Fruit fly (Drosophila melanogaster): ENCODE measurements around the gene Mitofilin.

Gene Mitofilin

dm6 chr3R:22025320-22025719 is 2.2 kb upstream of the Mitofilin start, which contains the start of gene CG6028 (continued):
- no peak for TF ChIP-seq CG4707 (GFP tag; optimal IDR thresholded peaks at IDR 0.05)
- TF ChIP-seq nerfin-1 (tag; optimal IDR thresholded peaks at IDR 0.05), result no peak
- TF ChIP-seq CG8290 (GFP tag; optimal IDR thresholded peaks at IDR 0.05), result no peak
- TF ChIP-seq CG8290 (tag; optimal IDR thresholded peaks at IDR 0.05), result peak in 1 of 2 experiments; percentile 70
- peak; percentile 1 for TF ChIP-seq shn (GFP tag; optimal IDR thresholded peaks at IDR 0.05)
- TF ChIP-seq Dad (GFP tag; optimal IDR thresholded peaks at IDR 0.05), result peak; percentile 19
- peak; percentile 18 for TF ChIP-seq CG15269 (tag; optimal IDR thresholded peaks at IDR 0.05)
- TF ChIP-seq klu (GFP tag; IDR thresholded peaks at IDR 0.05), result no peak
- TF ChIP-seq CG6175 (GFP tag; IDR thresholded peaks at IDR 0.05), result no peak
- TF ChIP-seq CG4424 (GFP tag; optimal IDR thresholded peaks at IDR 0.05), result peak; percentile 20
- TF ChIP-seq Xbp1 (GFP tag; optimal IDR thresholded peaks at IDR 0.05), result peak; percentile 23
- TF ChIP-seq CG13775 (GFP tag; optimal IDR thresholded peaks at IDR 0.05), result no peak
- no peak for TF ChIP-seq danr (GFP tag; IDR thresholded peaks at IDR 0.05)
- peak; percentile 27 for TF ChIP-seq CG15514 (GFP tag; optimal IDR thresholded peaks at IDR 0.05)
- TF ChIP-seq Hr39 (optimal IDR thresholded peaks at IDR 0.05), result no peak
- TF ChIP-seq CG10274 (GFP tag; optimal IDR thresholded peaks at IDR 0.05), result no peak
- TF ChIP-seq grn (GFP tag; optimal IDR thresholded peaks at IDR 0.05), result peak; percentile 60
- TF ChIP-seq cwo (GFP tag; optimal IDR thresholded peaks at IDR 0.05), result no peak
- no peak for TF ChIP-seq CG32767 (GFP tag; IDR thresholded peaks at IDR 0.05)
- TF ChIP-seq pum (GFP tag; optimal IDR thresholded peaks at IDR 0.05), result no peak
- TF ChIP-seq kay (GFP tag; optimal IDR thresholded peaks at IDR 0.05), result peak; percentile 21
- no peak for TF ChIP-seq toy (GFP tag; IDR thresholded peaks at IDR 0.05)
- peak; percentile 43 for TF ChIP-seq gro (GFP tag; optimal IDR thresholded peaks at IDR 0.05)
- peak; percentile 39; the same call in 1 of the 2 replicates for TF ChIP-seq CG3847 (GFP tag; IDR thresholded peaks at IDR 0.05)
- no peak for TF ChIP-seq CG12219 (GFP tag; optimal IDR thresholded peaks at IDR 0.05)
- TF ChIP-seq CG16863 (GFP tag; optimal IDR thresholded peaks at IDR 0.05), result no peak
- TF ChIP-seq Ets97D (GFP tag; optimal IDR thresholded peaks at IDR 0.05), result no peak
- 0 out of 2 replicates have a peak, but pooled peaks have one; percentile 34 for TF ChIP-seq H2.0 (GFP tag; IDR thresholded peaks at IDR 0.05)
- TF ChIP-seq repo (GFP tag; optimal IDR thresholded peaks at IDR 0.05), result no peak
- no peak for TF ChIP-seq CoRest (tag; optimal IDR thresholded peaks at IDR 0.05)
- no peak for TF ChIP-seq bab2 (GFP tag; optimal IDR thresholded peaks at IDR 0.05)
- no peak for TF ChIP-seq Mad (GFP tag; optimal IDR thresholded peaks at IDR 0.05)
- TF ChIP-seq CrebB (tag; optimal IDR thresholded peaks at IDR 0.05), result no peak
- TF ChIP-seq CG11093 (GFP tag; IDR thresholded peaks at IDR 0.05), result no peak
- peak; percentile 39 for TF ChIP-seq CG13287 (GFP tag; IDR thresholded peaks at IDR 0.05; ENCODE audit: partially characterized antibody)
- TF ChIP-seq Dip2 (GFP tag; IDR thresholded peaks at IDR 0.05), result no peak
- peak; percentile 32 for TF ChIP-seq pzg (GFP tag; optimal IDR thresholded peaks at IDR 0.05)
- TF ChIP-seq CG6254 (GFP tag; optimal IDR thresholded peaks at IDR 0.05), result no peak
- no peak for TF ChIP-seq Eip74EF (GFP tag; optimal IDR thresholded peaks at IDR 0.05)
- peak; percentile 45; the same call in 1 of the 2 replicates for TF ChIP-seq CG17328 (GFP tag; IDR thresholded peaks at IDR 0.05)
- TF ChIP-seq nmo (GFP tag; optimal IDR thresholded peaks at IDR 0.05), result no peak
- no peak for TF ChIP-seq Hand (GFP tag; optimal IDR thresholded peaks at IDR 0.05)
- TF ChIP-seq vfl (GFP tag; optimal IDR thresholded peaks at IDR 0.05), result no peak
- TF ChIP-seq sqz (GFP tag; optimal IDR thresholded peaks at IDR 0.05), result no peak
- peak; percentile 21 for TF ChIP-seq BEAF-32 (GFP tag; optimal IDR thresholded peaks at IDR 0.05)
- TF ChIP-seq YL-1 (GFP tag; optimal IDR thresholded peaks at IDR 0.05), result peak; percentile 19
- TF ChIP-seq CG3407 (GFP tag; optimal IDR thresholded peaks at IDR 0.05), result no peak
- no peak for TF ChIP-seq slp2 (GFP tag; optimal IDR thresholded peaks at IDR 0.05)
- peak; percentile 45; the same call in 1 of the 3 replicates for TF ChIP-seq Dbx (GFP tag; IDR thresholded peaks at IDR 0.05)
- TF ChIP-seq psq (GFP tag; optimal IDR thresholded peaks at IDR 0.05), result no peak
- no peak for TF ChIP-seq CG7745 (tag; optimal IDR thresholded peaks at IDR 0.05)
- no peak for TF ChIP-seq CG3281 (GFP tag; optimal IDR thresholded peaks at IDR 0.05)

Data from whole organism, embryonic.